Worm (Caenorhabditis elegans): ENCODE data around the gene pgap-2.

DNA sequence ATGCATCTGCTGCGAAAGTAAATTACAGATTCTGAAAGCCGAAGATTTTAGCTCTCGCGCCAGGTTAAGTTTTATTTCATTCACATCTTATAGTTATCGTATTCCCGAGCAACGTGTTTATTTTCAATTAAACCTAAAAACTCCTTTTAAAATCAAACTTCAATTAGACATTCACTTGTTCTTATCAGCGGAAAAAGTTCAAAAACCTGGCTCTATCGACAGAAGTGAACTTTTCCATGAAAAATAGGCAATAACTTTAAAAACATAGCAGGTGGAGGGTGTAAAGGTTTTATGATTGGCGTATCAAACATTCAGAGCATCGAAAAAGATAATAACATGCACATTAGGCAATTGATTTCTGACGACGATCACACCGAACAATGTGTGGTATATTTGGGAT lies 16.3 kb upstream of the pgap-2 start, which contains the start of gene ppat-1:
- no peak for TF ChIP-seq pax-1 (tag; optimal IDR thresholded peaks at IDR 0.05)
- no peak for TF ChIP-seq pag-3 (tag; optimal IDR thresholded peaks at IDR 0.05; ENCODE audit: borderline replicate concordance)

Measured in whole organism, late embryonic.